Fruit fly (Drosophila melanogaster) whole organism, adult: ENCODE results near the gene slgA.

Source experiments
- CG11617 ChIP-seq: fragments of 200-800 bp; sonication (Bioruptor generic); optimal IDR thresholded peaks from 2 replicates; lab custom pipeline; 2017; ENCODE audit warnings: mild to moderate bottlenecking, missing biosample characterization, missing genetic modification reagents, missing genetic modification characterization
- CG12768 ChIP-seq: fragments of 200-800 bp; sonication (Bioruptor generic); optimal IDR thresholded peaks from 2 replicates; lab custom pipeline; 2017; ENCODE audit warnings: missing biosample characterization, missing genetic modification characterization, mild to moderate bottlenecking, moderate library complexity, missing genetic modification reagents
- CG33017 ChIP-seq: fragments of 200-800 bp; sonication (Bioruptor generic); optimal IDR thresholded peaks from 2 replicates; lab custom pipeline; 2018; ENCODE audit warnings: missing biosample characterization, mild to moderate bottlenecking, missing genetic modification characterization, moderate library complexity
- Clk ChIP-seq: fragments of 200-800 bp; sonication (Bioruptor generic); optimal IDR thresholded peaks from 2 replicates; lab custom pipeline; 2017; ENCODE audit warnings: missing biosample characterization, missing genetic modification characterization
- Crg-1 ChIP-seq: fragments of 200-800 bp; sonication (Bioruptor generic); optimal IDR thresholded peaks from 2 replicates; lab custom pipeline; 2016; ENCODE audit warnings: missing biosample characterization, missing genetic modification characterization
- Hr96 ChIP-seq: fragments of 200-800 bp; sonication (Bioruptor generic); optimal IDR thresholded peaks from 2 replicates; lab custom pipeline; 2016; ENCODE audit warnings: missing biosample characterization, missing genetic modification characterization
- Mnt ChIP-seq: fragments of 200-800 bp; sonication (Bioruptor generic); optimal IDR thresholded peaks from 2 replicates; lab custom pipeline; 2016; ENCODE audit warnings: missing biosample characterization, mild to moderate bottlenecking, missing genetic modification characterization
- bab1 ChIP-seq: fragments of 200-800 bp; sonication (Bioruptor generic); optimal IDR thresholded peaks from 3 replicates; lab custom pipeline; 2019; ENCODE audit warnings: missing biosample characterization, mild to moderate bottlenecking, missing genetic modification characterization, moderate library complexity
- cnc ChIP-seq, 2 experiments: fragments of >200 bp; optimal IDR thresholded peaks; 2 replicates each; lab custom pipeline; 2017
- kay ChIP-seq: fragments of 200-800 bp; sonication (Bioruptor generic); peaks from one replicate; lab custom pipeline; 2016; ENCODE audit warnings: missing biosample characterization, missing genetic modification characterization, borderline replicate concordance
- ovo ChIP-seq: fragments of 200-800 bp; sonication (Bioruptor generic); optimal IDR thresholded peaks from 2 replicates; lab custom pipeline; 2016; ENCODE audit warnings: missing biosample characterization, missing genetic modification characterization
- pad ChIP-seq: fragments of 200-800 bp; sonication (Bioruptor generic); optimal IDR thresholded peaks from 3 replicates; lab custom pipeline; 2017; ENCODE audit warnings: missing biosample characterization, missing genetic modification characterization, mild to moderate bottlenecking, moderate library complexity, missing genetic modification reagents
- tj ChIP-seq: fragments of 200-800 bp; sonication (Bioruptor generic); optimal IDR thresholded peaks from 3 replicates; lab custom pipeline; 2017; ENCODE audit warnings: missing biosample characterization, mild to moderate bottlenecking, missing genetic modification characterization, moderate library complexity
- toe ChIP-seq: fragments of 200-800 bp; sonication (Bioruptor generic); optimal IDR thresholded peaks from 2 replicates; lab custom pipeline; 2016; ENCODE audit warnings: missing biosample characterization, missing genetic modification characterization

- TF ChIP-seq tj (GFP tag; lab: Kevin White, UChicago) (peak; percentile 72), CG12768 (GFP tag; lab: Kevin White, UChicago) (peak; percentile 94), Crg-1 (peak; percentile 81), Mnt (GFP tag; lab: Kevin White, UChicago) (peak; percentile 86), Hr96 (GFP tag; lab: Kevin White, UChicago) (no peak), kay (no peak), CG33017 (tag; lab: Kevin White, UChicago) (peak; percentile 95), Clk (GFP tag; lab: Kevin White, UChicago) (peak; percentile 89), CG11617 (GFP tag; lab: Kevin White, UChicago) (peak; percentile 95), cnc (optimal IDR thresholded peaks at IDR 0.05; lab: Kevin White, UChicago) (no peak), ovo (GFP tag; lab: Kevin White, UChicago) (peak; percentile 71), toe (GFP tag; lab: Kevin White, UChicago) (peak; percentile 74), bab1 (GFP tag; lab: Kevin White, UChicago) (peak; percentile 90), pad (GFP tag; lab: Kevin White, UChicago) (peak; percentile 93)
Measured at dm6 chrX:21366311-21366990, 7.4 kb upstream of the slgA start.
